Worm (Caenorhabditis elegans) whole organism, late embryonic: ENCODE data around the gene dnj-17.

Source experiments
- K02D7.2 ChIP-seq: sonication (generic microtip); optimal IDR thresholded peaks from 2 replicates; lab custom pipeline; 2017; ENCODE audit warnings: mild to moderate bottlenecking, missing genetic modification characterization, missing compliant biosample characterization
- ceh-31 ChIP-seq: sonication (generic microtip); optimal IDR thresholded peaks from 2 replicates; lab custom pipeline; 2016; ENCODE audit warnings: missing genetic modification characterization, missing compliant biosample characterization
- dmd-4 ChIP-seq: sonication (generic microtip); optimal IDR thresholded peaks from 2 replicates; lab custom pipeline; 2016; ENCODE audit warnings: borderline replicate concordance, missing genetic modification characterization, missing compliant biosample characterization
- fkh-6 ChIP-seq: sonication (generic microtip); optimal IDR thresholded peaks from 2 replicates; lab custom pipeline; 2016; ENCODE audit warnings: missing genetic modification characterization, missing compliant biosample characterization
- hlh-6 ChIP-seq: sonication (generic microtip); optimal IDR thresholded peaks from 2 replicates; lab custom pipeline; 2016; ENCODE audit warnings: missing genotype, missing genetic modification characterization, missing compliant biosample characterization
- mec-3 ChIP-seq: sonication (generic microtip); optimal IDR thresholded peaks from 2 replicates; lab custom pipeline; 2016; ENCODE audit warnings: borderline replicate concordance, missing genetic modification characterization, missing compliant biosample characterization
- nhr-11 ChIP-seq: fragments of 150-350 bp; optimal IDR thresholded peaks from 2 replicates; lab custom pipeline; 2014; ENCODE audit warnings: missing biosample characterization, missing genetic modification characterization
- pha-2 ChIP-seq: sonication (generic microtip); optimal IDR thresholded peaks from 2 replicates; lab custom pipeline; 2017; ENCODE audit warnings: mild to moderate bottlenecking, missing genetic modification characterization, missing compliant biosample characterization
- unc-86 ChIP-seq: sonication (generic microtip); optimal IDR thresholded peaks from 2 replicates; lab custom pipeline; 2016; ENCODE audit warnings: missing genetic modification characterization, missing compliant biosample characterization

- no peak for TF ChIP-seq K02D7.2 (tag; lab: Kevin White, UChicago)
- no peak for TF ChIP-seq nhr-11
- TF ChIP-seq ceh-31 (tag; lab: Kevin White, UChicago): no peak
- TF ChIP-seq pha-2: no peak
- TF ChIP-seq dmd-4 (tag; lab: Kevin White, UChicago): no peak
- no peak for TF ChIP-seq hlh-6 (tag; lab: Kevin White, UChicago)
- TF ChIP-seq fkh-6 (tag; lab: Kevin White, UChicago): no peak
- TF ChIP-seq unc-86 (tag; lab: Kevin White, UChicago): no peak
- TF ChIP-seq mec-3: no peak
These were observed 32.9 kb upstream of the dnj-17 start, which contains the start of gene cope-1 for ce11 chrIII:13426036-13426435.
